Worm (Caenorhabditis elegans): Measurements from ENCODE around the gene pup-2.

Gene pup-2

DNA sequence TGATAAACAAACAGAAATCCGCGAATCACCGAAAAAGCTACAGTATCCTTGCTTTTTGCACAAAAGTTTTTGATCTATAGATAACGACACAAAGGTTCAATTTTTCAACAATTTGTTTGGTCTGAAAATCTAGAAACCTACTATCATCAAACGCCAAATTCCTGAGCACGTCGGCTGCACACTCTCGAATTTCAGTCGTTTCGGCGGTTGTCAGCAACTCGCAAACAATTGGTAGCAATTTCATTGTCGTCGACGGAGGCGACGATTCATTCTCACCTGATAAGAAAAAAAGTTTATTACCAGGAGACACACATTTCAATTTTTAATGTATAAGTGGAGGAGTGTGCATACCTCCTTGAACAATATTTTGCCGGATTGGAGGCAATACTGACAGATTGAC, 39.8 kb upstream of the pup-2 start:
- no peak for TF ChIP-seq egl-44 (GFP tag; IDR thresholded peaks at IDR 0.05)
- TF ChIP-seq nhr-80 (tag; optimal IDR thresholded peaks at IDR 0.05) = peak; percentile 41
- no peak for TF ChIP-seq sdz-38 (tag; optimal IDR thresholded peaks at IDR 0.05)

DNA sequence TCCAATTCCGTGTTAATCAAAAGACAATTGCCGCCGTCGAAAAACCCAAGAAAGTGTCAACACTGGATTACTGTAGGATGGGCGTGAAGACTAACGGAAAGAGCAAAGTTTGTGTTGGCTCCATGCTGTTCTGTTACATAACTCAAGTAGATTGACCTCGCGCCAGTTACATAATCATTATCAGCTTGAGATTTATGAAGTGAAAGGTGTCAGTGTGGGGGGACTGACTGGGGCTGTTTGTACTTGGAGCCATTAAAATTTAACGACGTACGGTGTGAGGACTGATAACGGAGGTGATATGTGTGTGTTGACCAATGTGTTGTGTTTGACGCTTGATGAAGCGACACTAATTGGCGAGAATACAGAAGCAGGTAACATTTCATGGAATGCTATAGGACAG, 39.0 kb upstream of the pup-2 start:
- TF ChIP-seq T07F8.4 (tag; optimal IDR thresholded peaks at IDR 0.05) = no peak
- no peak for TF ChIP-seq F57A8.1 (GFP tag; optimal IDR thresholded peaks at IDR 0.05)
- TF ChIP-seq ztf-18 (tag; optimal IDR thresholded peaks at IDR 0.05) = no peak
- no peak for TF ChIP-seq ztf-25 (GFP tag; IDR thresholded peaks at IDR 0.05)
- TF ChIP-seq nhr-90 (tag; optimal IDR thresholded peaks at IDR 0.05) = no peak
- TF ChIP-seq tbp1 (GFP tag; optimal IDR thresholded peaks at IDR 0.05) = no peak
- TF ChIP-seq B0035.1 (tag; optimal IDR thresholded peaks at IDR 0.05) = no peak
- no peak for TF ChIP-seq pha-4 (tag; optimal IDR thresholded peaks at IDR 0.05)
- TF ChIP-seq ets-4 (GFP tag; optimal IDR thresholded peaks at IDR 0.05) = peak; percentile 19
- TF ChIP-seq aptf-2 (GFP tag; conservative IDR thresholded peaks at IDR 0.05) = no peak
- TF ChIP-seq lin-35 (GFP tag; optimal IDR thresholded peaks at IDR 0.05) = no peak
- TF ChIP-seq F23B12.7 (tag; optimal IDR thresholded peaks at IDR 0.05; ENCODE audit: insufficient read depth) = no peak
- no peak for TF ChIP-seq cebp-1 (GFP tag; IDR thresholded peaks at IDR 0.05)
- peak; percentile 8 for TF ChIP-seq cebp-1 (tag; optimal IDR thresholded peaks at IDR 0.05)
- TF ChIP-seq ZK185.1 (tag; optimal IDR thresholded peaks at IDR 0.05; ENCODE audit: poor library complexity, severe bottlenecking) = no peak
- peak; percentile 66 for TF ChIP-seq ztf-22 (GFP tag; optimal IDR thresholded peaks at IDR 0.05)
- TF ChIP-seq ztf-3 (GFP tag; optimal IDR thresholded peaks at IDR 0.05) = no peak
- TF ChIP-seq egl-18 (GFP tag; IDR thresholded peaks at IDR 0.05) = no peak
- TF ChIP-seq egl-44 (GFP tag; IDR thresholded peaks at IDR 0.05) = no peak
- TF ChIP-seq hmg-20 (GFP tag; IDR thresholded peaks at IDR 0.05) = no peak
- TF ChIP-seq B0019.2 (GFP tag; conservative IDR thresholded peaks at IDR 0.05) = no peak
- TF ChIP-seq D2030.7 (GFP tag; IDR thresholded peaks at IDR 0.05) = no peak
- TF ChIP-seq ceh-91 (GFP tag; IDR thresholded peaks at IDR 0.05) = no peak
- TF ChIP-seq attf-6 (GFP tag; IDR thresholded peaks at IDR 0.05) = no peak
- TF ChIP-seq nhr-80 (tag; optimal IDR thresholded peaks at IDR 0.05) = peak; percentile 74
- TF ChIP-seq madf-3 (GFP tag; IDR thresholded peaks at IDR 0.05) = no peak
- TF ChIP-seq Y67H2A.10 (GFP tag; conservative IDR thresholded peaks at IDR 0.05) = no peak
- no peak for TF ChIP-seq ceh-27 (GFP tag; optimal IDR thresholded peaks at IDR 0.05)
- no peak for TF ChIP-seq Y95B8A.8 (GFP tag; IDR thresholded peaks at IDR 0.05)
- no peak for TF ChIP-seq ztf-28 (GFP tag; IDR thresholded peaks at IDR 0.05)
- no peak for TF ChIP-seq lin-54 (GFP tag; optimal IDR thresholded peaks at IDR 0.05)
- TF ChIP-seq let-607 (tag; optimal IDR thresholded peaks at IDR 0.05) = no peak
- TF ChIP-seq dox-1 (GFP tag; IDR thresholded peaks at IDR 0.05) = 0 out of 2 replicates have a peak, but pooled peaks have one; percentile 34
- TF ChIP-seq lsy-27 (tag; optimal IDR thresholded peaks at IDR 0.05; ENCODE audit: borderline replicate concordance, insufficient read depth) = no peak
- no peak for TF ChIP-seq atf-7 (tag; optimal IDR thresholded peaks at IDR 0.05)
- no peak for TF ChIP-seq lin-40 (tag; optimal IDR thresholded peaks at IDR 0.05)
- TF ChIP-seq sdz-38 (tag; optimal IDR thresholded peaks at IDR 0.05) = no peak
- TF ChIP-seq F33H1.4 (GFP tag; IDR thresholded peaks at IDR 0.05) = no peak
- no peak for TF ChIP-seq somi-1 (GFP tag; optimal IDR thresholded peaks at IDR 0.05)
- no peak for TF ChIP-seq ekl-4 (GFP tag; IDR thresholded peaks at IDR 0.05)
- no peak for TF ChIP-seq Y53G8AR.9 (GFP tag; conservative IDR thresholded peaks at IDR 0.05)
- TF ChIP-seq lin-26 (GFP tag; IDR thresholded peaks at IDR 0.05) = no peak
- no peak for TF ChIP-seq Y53F4B.3 (GFP tag; IDR thresholded peaks at IDR 0.05)
- 0 out of 2 replicates have a peak, but pooled peaks have one; percentile 10 for TF ChIP-seq C17E4.6 (GFP tag; IDR thresholded peaks at IDR 0.05)
- no peak for TF ChIP-seq hrde-1 (tag; optimal IDR thresholded peaks at IDR 0.05; ENCODE audit: borderline replicate concordance)
- no peak for TF ChIP-seq snpc-1.3 (tag; optimal IDR thresholded peaks at IDR 0.05; ENCODE audit: insufficient read depth)

Measured in whole organism, young adult.